Fruit fly (Drosophila melanogaster) whole organism, embryonic: ENCODE results near the gene RpL37A.

Experiments used
- Bdp1 ChIP-seq: fragments of 200-800 bp; sonication (Bioruptor generic); optimal IDR thresholded peaks from 3 replicates; lab custom pipeline; 2016; ENCODE audit warnings: missing biosample characterization, missing genetic modification characterization
- CG13287 ChIP-seq: fragments of 200-800 bp; sonication (Bioruptor generic); IDR thresholded peaks from 2 replicates; pipeline ENCODE4 v1.3.6; 2022; ENCODE audit warnings: missing biosample characterization, missing genetic modification characterization; ENCODE audit not compliant: partially characterized antibody
- CG16813 ChIP-seq: fragments of 200-800 bp; sonication (Bioruptor generic); IDR thresholded peaks from 3 replicates; pipeline ENCODE4 v1.3.6; 2022; ENCODE audit warnings: missing biosample characterization, missing genetic modification characterization; ENCODE audit not compliant: partially characterized antibody
- CG9876 ChIP-seq: fragments of 200-800 bp; sonication (Bioruptor generic); optimal IDR thresholded peaks from 2 replicates; lab custom pipeline; 2016; ENCODE audit warnings: missing biosample characterization, missing genetic modification characterization
- CHES-1-like ChIP-seq: fragments of 200-800 bp; sonication (Bioruptor generic); optimal IDR thresholded peaks from 2 replicates; lab custom pipeline; 2016; ENCODE audit warnings: missing biosample characterization, missing genetic modification characterization
- HmgD ChIP-seq: fragments of 200-800 bp; sonication (Bioruptor generic); optimal IDR thresholded peaks from 3 replicates; lab custom pipeline; 2016; ENCODE audit warnings: missing biosample characterization, missing genetic modification characterization
- Lim3 ChIP-seq: fragments of 200-800 bp; sonication (Bioruptor generic); IDR thresholded peaks from 2 replicates; pipeline ENCODE4 v1.3.6; 2022; ENCODE audit warnings: missing biosample characterization, missing genetic modification characterization
- bigmax ChIP-seq: fragments of 200-800 bp; sonication (Bioruptor generic); optimal IDR thresholded peaks from 2 replicates; lab custom pipeline; 2018; ENCODE audit warnings: missing biosample characterization, mild to moderate bottlenecking, missing genetic modification characterization
- dysf ChIP-seq: fragments of 200-800 bp; sonication (Bioruptor generic); IDR thresholded peaks from 3 replicates; pipeline ENCODE4 v1.3.6; 2022; ENCODE audit warnings: missing biosample characterization, missing genetic modification characterization
- grn ChIP-seq: fragments of 200-800 bp; sonication (Bioruptor generic); optimal IDR thresholded peaks from 3 replicates; lab custom pipeline; 2017; ENCODE audit warnings: missing biosample characterization, missing genetic modification characterization
- gt ChIP-seq: fragments of 200-800 bp; sonication (Bioruptor generic); IDR thresholded peaks from 2 replicates; pipeline ENCODE4 v1.3.6; 2022; ENCODE audit warnings: missing biosample characterization, missing genetic modification characterization
- hth ChIP-seq: fragments of >200 bp; optimal IDR thresholded peaks from 2 replicates; lab custom pipeline; 2017; ENCODE audit warnings: inconsistent platforms
- kni ChIP-seq: fragments of 200-800 bp; sonication (Bioruptor generic); optimal IDR thresholded peaks from 3 replicates; lab custom pipeline; 2017; ENCODE audit warnings: mild to moderate bottlenecking, missing biosample characterization, missing genetic modification reagents, missing genetic modification characterization
- vvl ChIP-seq: fragments of 200-800 bp; sonication (Bioruptor generic); IDR thresholded peaks from 2 replicates; pipeline ENCODE4 v1.3.6; 2022; ENCODE audit warnings: missing biosample characterization, missing genetic modification characterization

dm6 chr2L:5059645-5060254, 11.0 kb upstream of the RpL37A start, which contains the start of gene Rpn11:
- TF ChIP-seq vvl (GFP tag; lab: Robert Waterston, UW) (peak; percentile 80), Bdp1 (GFP tag; lab: Kevin White, UChicago) (peak; percentile 15), Lim3 (GFP tag; lab: Robert Waterston, UW) (no peak), bigmax (GFP tag; lab: Kevin White, UChicago) (no peak), gt (GFP tag; lab: Robert Waterston, UW) (no peak), CG13287 (peak; percentile 63), CG16813 (peak; percentile 46; the same call in 1 of the 3 replicates), dysf (GFP tag; lab: Robert Waterston, UW) (0 out of 3 replicates have a peak, but pooled peaks have one; percentile 8), kni (GFP tag; lab: Kevin White, UChicago) (no peak), CG9876 (no peak), hth (lab: Kevin White, UChicago) (no peak), grn (no peak), HmgD (GFP tag; lab: Kevin White, UChicago) (no peak), CHES-1-like (peak; percentile 7)
